Fruit fly (Drosophila melanogaster) S2 (cell line): Measurements from ENCODE around the gene Srr.

Source experiments
- CG8478 ChIP-seq: fragments of >200 bp; optimal IDR thresholded peaks from 2 replicates; lab custom pipeline; 2018
- CTCF ChIP-seq, 2 experiments: fragments of >200 bp; optimal IDR thresholded peaks; 2 replicates each; lab custom pipeline; 2018

The Srr gene

dm6 chr3R:9341189-9342012 lies 23.8 kb upstream of the Srr start:
- no peak for TF ChIP-seq CTCF (optimal IDR thresholded peaks at IDR 0.05; lab: Kevin White, UChicago)
- TF ChIP-seq CG8478 (lab: Kevin White, UChicago) = no peak

- TF ChIP-seq CG8478 (lab: Kevin White, UChicago) (no peak), CTCF (optimal IDR thresholded peaks at IDR 0.05; lab: Kevin White, UChicago) (no peak)
Observed at dm6 chr3R:9342248-9342882, 22.8 kb upstream of the Srr start.

dm6 chr3R:9343022-9343587 lies 22.1 kb upstream of the Srr start:
- TF ChIP-seq CTCF (optimal IDR thresholded peaks at IDR 0.05; lab: Kevin White, UChicago) = no peak
- TF ChIP-seq CG8478 (lab: Kevin White, UChicago) = no peak

- TF ChIP-seq CTCF (optimal IDR thresholded peaks at IDR 0.05; lab: Kevin White, UChicago) (no peak), CG8478 (lab: Kevin White, UChicago) (no peak)
Observed at dm6 chr3R:9343645-9344044, 21.6 kb upstream of the Srr start.

- TF ChIP-seq CTCF (optimal IDR thresholded peaks at IDR 0.05; lab: Kevin White, UChicago) = no peak
- TF ChIP-seq CG8478 (lab: Kevin White, UChicago) = peak; percentile 6
Observed at dm6 chr3R:9344186-9344790, 20.9 kb upstream of the Srr start.

- TF ChIP-seq CG8478 (lab: Kevin White, UChicago) (no peak), CTCF (optimal IDR thresholded peaks at IDR 0.05; lab: Kevin White, UChicago) (no peak)
Observed at dm6 chr3R:9344791-9345208, 20.4 kb upstream of the Srr start.

- TF ChIP-seq CTCF (optimal IDR thresholded peaks at IDR 0.05; lab: Kevin White, UChicago) (no peak), CG8478 (lab: Kevin White, UChicago) (no peak)
Observed at dm6 chr3R:9345904-9346303, 19.3 kb upstream of the Srr start.

dm6 chr3R:9346539-9346938 lies 18.7 kb upstream of the Srr start:
- TF ChIP-seq CG8478 (lab: Kevin White, UChicago) = no peak
- TF ChIP-seq CTCF (optimal IDR thresholded peaks at IDR 0.05; lab: Kevin White, UChicago) = no peak

dm6 chr3R:9347702-9348378 lies 17.4 kb upstream of the Srr start:
- no peak for TF ChIP-seq CG8478 (lab: Kevin White, UChicago)
- no peak for TF ChIP-seq CTCF (optimal IDR thresholded peaks at IDR 0.05; lab: Kevin White, UChicago)

dm6 chr3R:9348379-9348721 lies 16.8 kb upstream of the Srr start:
- TF ChIP-seq CG8478 (lab: Kevin White, UChicago) = no peak
- TF ChIP-seq CTCF (optimal IDR thresholded peaks at IDR 0.05; lab: Kevin White, UChicago) = no peak

- TF ChIP-seq CTCF (optimal IDR thresholded peaks at IDR 0.05; lab: Kevin White, UChicago) (no peak), CG8478 (lab: Kevin White, UChicago) (no peak)
Observed at dm6 chr3R:9349267-9349820, 15.9 kb upstream of the Srr start.

- no peak for TF ChIP-seq CTCF (optimal IDR thresholded peaks at IDR 0.05; lab: Kevin White, UChicago)
- TF ChIP-seq CG8478 (lab: Kevin White, UChicago) = no peak
Observed at dm6 chr3R:9350561-9351379, 14.4 kb upstream of the Srr start.
